Worm (Caenorhabditis elegans): ENCODE data around the gene npr-41.

ce11 chrII:11526954-11527353 lies 16.5 kb downstream of the npr-41 start, which contains the start of gene age-1:
- TF ChIP-seq ztf-11 (tag; optimal IDR thresholded peaks at IDR 0.05), result no peak
- TF ChIP-seq snpc-4 (tag; optimal IDR thresholded peaks at IDR 0.05), result no peak
- TF ChIP-seq sptf-1 (tag; optimal IDR thresholded peaks at IDR 0.05), result no peak
- no peak for TF ChIP-seq mep-1 (tag; optimal IDR thresholded peaks at IDR 0.05)
- TF ChIP-seq mab-5 (tag; optimal IDR thresholded peaks at IDR 0.05), result no peak
- TF ChIP-seq unc-39 (tag; optimal IDR thresholded peaks at IDR 0.05), result no peak
- no peak for TF ChIP-seq flh-1 (GFP tag; optimal IDR thresholded peaks at IDR 0.05)
- no peak for TF ChIP-seq mls-2 (tag; optimal IDR thresholded peaks at IDR 0.05)
- no peak for TF ChIP-seq pha-4 (tag; optimal IDR thresholded peaks at IDR 0.05)
- TF ChIP-seq elt-1 (tag; optimal IDR thresholded peaks at IDR 0.05; ENCODE audit: borderline replicate concordance, insufficient read depth), result no peak
